Worm (Caenorhabditis elegans) whole organism, dauer: ENCODE results near the gene F47B10.6.

Experiments used
- unc-62 ChIP-seq: sonication (generic microtip); optimal IDR thresholded peaks from 2 replicates; lab custom pipeline; 2017; ENCODE audit warnings: missing biosample characterization, missing genetic modification reagents, missing genetic modification characterization

Gene F47B10.6

ce11 chrX:10888201-10888600, at the start of gene F47B10.6:
TSS of gene F47B10.6 (plus strand) at chrX:10888501.
- TF ChIP-seq unc-62, result no peak

DNA sequence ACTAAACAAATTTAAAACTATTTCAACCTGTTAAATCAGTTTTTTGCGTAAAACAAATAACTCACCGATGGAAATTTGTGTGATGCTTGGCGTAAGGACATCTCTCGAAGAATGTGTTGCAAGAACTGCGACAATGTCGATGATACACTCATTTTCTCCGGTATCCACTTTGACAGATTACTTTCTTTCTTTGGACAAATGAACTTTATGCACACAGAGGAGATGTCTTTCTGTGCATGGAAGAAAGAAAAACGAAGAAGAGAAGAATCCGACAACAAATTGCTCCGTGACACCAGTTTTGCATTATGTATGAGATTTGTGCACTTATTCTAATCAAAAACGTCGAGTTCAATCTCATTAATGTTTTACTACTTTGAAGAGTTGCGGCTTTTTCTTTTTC, 49.8 kb upstream of the F47B10.6 start, which contains the start of gene plc-1:
plc-1 (minus strand) TSS at position 101 of the 400 bp plus-strand sequence.
- TF ChIP-seq unc-62, result no peak

- TF ChIP-seq unc-62, result no peak
These were observed 44.2 kb upstream of the F47B10.6 start for ce11 chrX:10844137-10844536.

DNA sequence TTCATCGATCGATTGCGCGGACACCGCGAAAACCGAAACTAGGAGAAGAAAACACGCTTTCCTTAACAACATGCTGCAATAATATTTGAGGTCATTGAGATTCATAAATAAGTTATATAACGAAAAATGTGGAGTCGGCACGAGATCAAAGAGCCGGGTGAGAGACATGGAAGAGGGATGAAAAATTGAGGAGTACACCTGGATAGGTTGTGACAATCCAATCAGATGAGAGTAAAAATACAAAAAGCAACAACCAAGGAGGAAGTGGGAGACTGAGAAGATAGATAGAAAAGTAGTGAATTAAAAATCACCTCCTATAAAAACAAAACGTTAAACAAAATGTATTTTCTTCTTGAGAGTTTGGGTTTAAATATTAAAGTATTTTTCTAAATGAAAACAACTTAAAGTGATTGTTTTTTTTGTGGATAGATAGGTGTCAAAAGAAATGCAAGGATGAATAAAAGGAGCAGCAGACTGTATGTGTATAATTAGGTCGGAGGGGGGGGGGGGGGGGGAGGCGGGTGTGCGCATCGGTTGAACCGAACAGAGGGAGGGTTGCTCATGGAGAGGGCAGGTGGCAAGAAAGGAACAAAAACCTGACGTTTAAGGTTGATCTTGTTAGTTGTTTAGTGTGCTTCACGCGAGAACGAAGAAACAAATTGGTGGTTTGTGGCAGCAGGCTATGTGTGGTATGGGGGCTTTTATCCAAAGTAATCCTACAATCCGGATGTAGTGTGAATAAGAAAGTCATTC, 43.5 kb upstream of the F47B10.6 start, which contains the start of gene C05A9.2:
C05A9.2 (minus strand) TSS at position 73 of the 753 bp plus-strand sequence.
- TF ChIP-seq unc-62, result no peak

ce11 chrX:10846898-10847297, 41.4 kb upstream of the F47B10.6 start:
- TF ChIP-seq unc-62, result no peak

- no peak for TF ChIP-seq unc-62
These were observed 37.1 kb upstream of the F47B10.6 start for ce11 chrX:10851202-10851601.

DNA sequence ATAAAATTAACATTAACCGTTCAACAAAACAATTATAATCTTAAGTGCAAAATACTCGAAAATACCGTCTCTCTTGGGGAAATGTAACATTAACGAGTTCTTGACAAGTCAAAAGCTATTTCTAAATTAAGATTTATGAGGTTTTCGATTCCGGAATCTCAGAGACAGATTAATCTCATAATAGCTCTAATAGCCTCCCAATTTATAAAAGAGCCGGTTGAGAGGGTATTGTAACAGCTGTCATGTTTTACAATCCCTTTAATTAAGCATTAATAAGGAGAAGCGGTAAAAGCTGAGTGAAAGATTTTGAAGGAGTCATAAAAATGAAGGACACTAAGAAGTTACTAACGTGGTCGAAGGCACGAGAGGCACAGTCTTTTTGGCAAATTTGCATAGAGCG, 36.6 kb upstream of the F47B10.6 start:
- no peak for TF ChIP-seq unc-62

DNA sequence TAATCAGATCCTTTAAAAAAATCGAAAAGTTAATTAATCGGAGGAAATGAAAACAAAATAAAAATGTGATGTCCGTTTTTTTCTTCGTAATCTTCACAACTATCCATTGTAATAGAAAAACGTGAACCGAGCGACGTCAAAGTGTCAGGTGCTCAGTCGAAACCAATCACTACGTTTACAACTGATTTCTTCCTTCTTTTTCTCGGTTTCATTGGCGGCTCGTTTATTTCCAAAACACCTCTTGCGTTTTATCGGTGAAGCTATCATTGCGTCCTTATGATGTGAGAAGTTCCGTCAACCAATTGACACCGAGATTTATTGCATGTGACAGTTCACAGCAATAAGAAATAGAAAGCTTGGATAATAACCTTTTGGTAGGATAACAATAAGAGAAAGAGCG, 35.0 kb upstream of the F47B10.6 start:
- TF ChIP-seq unc-62, result no peak

DNA sequence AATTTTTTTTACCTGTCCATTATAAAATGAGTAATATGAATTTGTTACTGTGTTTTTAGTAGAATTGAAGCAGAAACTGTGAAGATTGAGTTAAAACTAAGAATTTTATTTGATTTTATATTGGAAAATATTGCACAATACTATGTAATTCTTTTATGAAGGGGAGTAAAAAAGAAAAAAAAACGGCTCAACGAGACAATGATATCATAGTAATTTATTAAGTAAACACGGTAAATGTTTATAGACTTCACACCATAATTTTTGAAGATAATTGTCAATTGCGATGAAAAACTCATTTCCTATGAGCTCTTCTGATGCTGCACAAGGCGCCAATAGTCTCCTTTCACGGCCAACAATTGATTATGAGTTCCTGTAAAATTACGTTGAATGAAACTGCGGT, 29.1 kb upstream of the F47B10.6 start, which contains the start of gene pgp-5:
pgp-5 (minus strand) TSS at position 87 of the 400 bp plus-strand sequence.
- TF ChIP-seq unc-62, result no peak

DNA sequence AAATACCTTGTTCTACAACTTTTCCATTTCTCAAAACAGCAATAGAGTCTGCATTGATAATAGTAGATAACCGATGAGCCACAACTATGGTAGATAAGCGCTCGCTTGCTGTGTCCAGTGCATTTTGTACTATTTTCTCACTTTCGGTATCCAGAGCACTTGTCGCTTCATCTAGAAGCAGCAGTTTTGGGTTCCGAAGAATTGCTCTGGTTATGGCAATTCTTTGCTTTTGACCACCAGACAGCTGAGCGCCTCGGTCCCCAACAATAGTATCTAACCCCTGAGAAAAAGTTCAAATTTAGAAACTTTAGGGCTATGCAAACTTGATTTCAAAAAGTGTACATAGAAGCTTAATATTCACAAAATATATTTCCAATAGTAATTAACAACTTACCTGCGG, 28.7 kb upstream of the F47B10.6 start:
- no peak for TF ChIP-seq unc-62

DNA sequence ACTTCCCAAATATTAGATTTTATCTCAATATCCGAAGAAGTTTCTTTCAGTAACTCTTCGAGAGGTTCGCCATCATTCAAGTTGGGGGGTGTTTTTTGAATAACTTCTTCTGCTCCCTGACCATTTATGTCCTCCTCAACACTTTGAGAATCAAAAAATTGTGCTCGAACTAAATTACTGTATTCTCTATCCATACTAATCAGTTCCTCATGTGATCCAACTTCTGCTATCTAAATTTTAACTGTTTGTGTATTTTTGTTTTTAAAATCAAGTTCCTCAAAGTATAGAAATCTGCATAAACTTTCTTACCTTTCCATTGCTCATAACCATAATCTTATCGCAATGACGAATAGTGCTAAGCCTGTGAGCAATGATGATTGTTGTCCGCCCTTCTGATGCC, 26.6 kb upstream of the F47B10.6 start:
- TF ChIP-seq unc-62, result no peak

DNA sequence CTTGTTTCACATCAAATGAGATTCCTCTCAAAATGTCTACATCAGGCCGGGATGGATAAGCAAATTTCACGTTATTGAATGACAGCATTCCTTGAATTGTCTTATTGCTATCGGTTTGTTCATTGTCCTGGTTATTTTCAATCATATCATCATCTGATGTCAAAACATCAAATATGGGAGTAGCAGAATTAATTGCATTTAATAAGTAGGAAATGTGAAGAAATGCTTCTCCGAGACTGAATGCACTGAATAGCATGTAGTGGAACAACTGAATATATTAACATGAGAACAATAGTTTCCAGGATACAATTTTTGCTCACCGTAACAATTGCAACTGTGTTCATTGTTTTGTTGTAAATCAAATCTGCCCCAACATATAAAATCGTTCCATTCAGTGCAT, 25.7 kb upstream of the F47B10.6 start:
- TF ChIP-seq unc-62, result no peak

ce11 chrX:10864322-10864721, 24.0 kb upstream of the F47B10.6 start, which contains the start of gene pgp-8:
TSS of gene pgp-8 (minus strand) at chrX:10864422.
- no peak for TF ChIP-seq unc-62

- no peak for TF ChIP-seq unc-62
These were observed 18.2 kb upstream of the F47B10.6 start, which contains the start of gene pgp-7 for ce11 chrX:10870137-10870536. TSS of gene pgp-7 (minus strand) at chrX:10870237.

DNA sequence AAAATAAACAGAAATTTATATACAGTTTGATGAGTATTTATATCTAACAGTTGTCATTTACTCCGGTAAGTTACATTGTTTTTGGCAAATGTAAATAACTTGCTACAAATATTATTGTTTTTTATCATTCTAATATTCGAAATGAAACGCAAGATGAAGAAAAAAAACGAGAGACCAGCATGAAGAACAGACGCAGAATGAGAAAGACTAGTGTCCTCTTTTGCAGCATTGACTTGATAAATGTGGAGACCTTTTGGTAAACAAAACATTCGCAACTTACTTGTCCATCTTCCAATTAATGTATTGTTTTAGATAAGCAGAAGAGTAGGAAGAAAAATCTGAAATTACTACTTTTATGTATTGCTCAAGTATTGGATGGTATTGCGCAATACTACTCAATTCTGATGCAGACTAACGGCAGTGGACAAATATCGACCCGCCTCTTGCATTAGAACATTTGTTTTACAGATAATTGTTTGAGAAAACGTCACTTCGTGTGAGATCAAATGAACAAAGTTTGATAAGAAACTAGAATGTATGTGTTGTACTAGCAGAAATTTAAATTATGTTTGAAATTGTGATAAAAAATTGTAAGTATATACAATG, 11.1 kb upstream of the F47B10.6 start, which contains the start of gene pgp-6:
pgp-6 (minus strand) TSS at position 288 of the 606 bp plus-strand sequence.
- no peak for TF ChIP-seq unc-62

- TF ChIP-seq unc-62, result no peak
These were observed 7.8 kb upstream of the F47B10.6 start, which contains the start of gene T21E8.4 for ce11 chrX:10880509-10880908. TSS of gene T21E8.4 (plus strand) at chrX:10880809.

DNA sequence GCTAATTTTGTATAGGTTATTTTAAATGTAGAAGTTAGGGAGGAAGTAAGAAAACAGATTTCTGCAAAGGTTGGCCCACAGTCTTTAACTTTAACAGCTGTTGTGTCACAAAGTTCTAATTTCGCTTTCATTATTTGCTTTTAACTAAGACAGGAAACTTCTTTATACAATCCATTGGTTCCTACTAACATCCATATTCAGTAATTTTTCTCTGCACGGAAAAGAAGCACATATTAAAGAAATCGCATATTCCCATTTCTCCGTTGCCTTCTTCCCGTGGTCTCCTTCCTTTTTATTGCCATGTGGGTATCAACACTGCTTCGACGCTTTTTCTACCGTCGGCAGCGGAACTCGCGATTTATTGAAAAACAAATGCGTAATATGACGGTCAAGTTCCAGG, 6.3 kb upstream of the F47B10.6 start, which contains the start of gene T21E8.6:
T21E8.6 (plus strand) TSS at position 301 of the 400 bp plus-strand sequence.
- TF ChIP-seq unc-62, result no peak

ce11 chrX:10883203-10883602, 5.1 kb upstream of the F47B10.6 start, which contains the start of gene T21E8.7:
TSS of gene T21E8.7 (plus strand) at chrX:10883503.
- TF ChIP-seq unc-62, result no peak
